Worm (Caenorhabditis elegans): Measurements from ENCODE around the gene clec-147.
"Not testable (repeated sequence)": the region's sequence is repeated elsewhere in the genome, so short reads cannot be mapped to it uniquely, and the experiment has no call there.

The clec-147 gene

ce11 chrII:14570541-14571160 is 33.0 kb upstream of the clec-147 start:
- no peak for TF ChIP-seq C08G9.2 (tag; optimal IDR thresholded peaks at IDR 0.05)
- no peak for TF ChIP-seq ceh-18 (tag; optimal IDR thresholded peaks at IDR 0.05)
- TF ChIP-seq K02D7.2 (tag; optimal IDR thresholded peaks at IDR 0.05) = no peak
- TF ChIP-seq ceh-2 (tag; optimal IDR thresholded peaks at IDR 0.05) = no peak

ce11 chrII:14569322-14569721 is 31.7 kb upstream of the clec-147 start:
- TF ChIP-seq hlh-8 (tag; optimal IDR thresholded peaks at IDR 0.05) (no peak), fkh-10 (GFP tag; optimal IDR thresholded peaks at IDR 0.05) (peak; percentile 34), unc-42 (tag; optimal IDR thresholded peaks at IDR 0.05) (peak; percentile 86), ceh-48 (tag; optimal IDR thresholded peaks at IDR 0.05) (no peak), elt-4 (tag; optimal IDR thresholded peaks at IDR 0.05) (no peak), ceh-31 (tag; optimal IDR thresholded peaks at IDR 0.05) (peak; percentile 54), ceh-14 (tag; optimal IDR thresholded peaks at IDR 0.05) (no peak), ceh-22 (tag; optimal IDR thresholded peaks at IDR 0.05) (no peak), T23F11.4 (GFP tag; optimal IDR thresholded peaks at IDR 0.05) (no peak), hlh-15 (tag; optimal IDR thresholded peaks at IDR 0.05) (no peak), ceh-34 (tag; optimal IDR thresholded peaks at IDR 0.05) (no peak), hlh-13 (GFP tag; optimal IDR thresholded peaks at IDR 0.05) (no peak)

ce11 chrII:14567811-14568210 is 30.2 kb upstream of the clec-147 start:
- TF ChIP-seq pha-4 (tag; optimal IDR thresholded peaks at IDR 0.05) = no peak
- peak; percentile 10 for TF ChIP-seq ref-2 (tag; optimal IDR thresholded peaks at IDR 0.05)

ce11 chrII:14563766-14564370 is 26.2 kb upstream of the clec-147 start:
- TF ChIP-seq unc-42 (tag; optimal IDR thresholded peaks at IDR 0.05) = peak; percentile 7

ce11 chrII:14561549-14562115 is 24.0 kb upstream of the clec-147 start, which contains the start of gene mog-4:
mog-4 (minus strand) TSS chrII:14561599.
- TF ChIP-seq madf-2 (tag; optimal IDR thresholded peaks at IDR 0.05) = peak; percentile 50
- TF ChIP-seq nfya-1 (tag; optimal IDR thresholded peaks at IDR 0.05) = peak; percentile 72
- TF ChIP-seq ceh-45 (GFP tag; IDR thresholded peaks at IDR 0.05) = peak; percentile 69; the same call in 1 of the 2 replicates
- peak; percentile 89 for TF ChIP-seq C08G9.2 (tag; optimal IDR thresholded peaks at IDR 0.05)
- TF ChIP-seq ceh-34 (tag; optimal IDR thresholded peaks at IDR 0.05) = peak; percentile 76
- TF ChIP-seq ceh-31 (tag; optimal IDR thresholded peaks at IDR 0.05) = peak; percentile 91
- peak; percentile 57 for TF ChIP-seq rnt-1 (tag; optimal IDR thresholded peaks at IDR 0.05)
- TF ChIP-seq Y22D7AL.16 (tag; optimal IDR thresholded peaks at IDR 0.05) = peak; percentile 9
- TF ChIP-seq pqm-1 (tag; optimal IDR thresholded peaks at IDR 0.05) = peak; percentile 86
- TF ChIP-seq ceh-2 (tag; optimal IDR thresholded peaks at IDR 0.05) = peak; percentile 65
- peak; percentile 85 for TF ChIP-seq ceh-18 (tag; optimal IDR thresholded peaks at IDR 0.05)
- peak; percentile 13 for TF ChIP-seq sox-2 (GFP tag; IDR thresholded peaks at IDR 0.05)
- TF ChIP-seq zip-5 (tag; optimal IDR thresholded peaks at IDR 0.05) = peak; percentile 41
- TF ChIP-seq ref-2 (tag; optimal IDR thresholded peaks at IDR 0.05) = peak; percentile 60
- TF ChIP-seq ztf-16 (tag; optimal IDR thresholded peaks at IDR 0.05) = peak; percentile 60
- TF ChIP-seq tbx-7 (tag; optimal IDR thresholded peaks at IDR 0.05) = peak; percentile 67
- peak; percentile 60 for TF ChIP-seq elt-2 (tag; optimal IDR thresholded peaks at IDR 0.05)
- peak; percentile 15 for TF ChIP-seq pha-2 (tag; optimal IDR thresholded peaks at IDR 0.05)
- TF ChIP-seq tbx-2 (tag; optimal IDR thresholded peaks at IDR 0.05) = peak; percentile 74
- TF ChIP-seq ceh-14 (tag; optimal IDR thresholded peaks at IDR 0.05) = peak; percentile 82
- peak; percentile 80 for TF ChIP-seq ets-4 (tag; optimal IDR thresholded peaks at IDR 0.05)
- TF ChIP-seq dve-1 (tag; optimal IDR thresholded peaks at IDR 0.05) = peak; percentile 5
- TF ChIP-seq fax-1 (tag; optimal IDR thresholded peaks at IDR 0.05) = peak; percentile 47
- TF ChIP-seq hlh-8 (tag; optimal IDR thresholded peaks at IDR 0.05) = peak; percentile 78
- TF ChIP-seq unc-86 (tag; optimal IDR thresholded peaks at IDR 0.05) = peak; percentile 54
- peak; percentile 62; the same call in 1 of the 2 replicates for TF ChIP-seq unc-3 (GFP tag; conservative IDR thresholded peaks at IDR 0.05)
- TF ChIP-seq unc-3 (tag; optimal IDR thresholded peaks at IDR 0.05) = not testable (repeated sequence)
- peak; percentile 89 for TF ChIP-seq unc-42 (tag; optimal IDR thresholded peaks at IDR 0.05)

Measured in whole organism, late embryonic.